Worm (Caenorhabditis elegans) whole organism, L1 larva: ENCODE measurements around the gene B0244.15.
A peak's percentile ranks its signal among the peaks of the same experiment; 100 is the strongest.

Experiments used
- C16A3.4 ChIP-seq: fragments of 150-350 bp; optimal IDR thresholded peaks from 2 replicates; lab custom pipeline; 2014; ENCODE audit warnings: missing biosample characterization, missing genetic modification characterization
- C34B4.2 ChIP-seq: sonication (generic microtip); optimal IDR thresholded peaks from 2 replicates; lab custom pipeline; 2017; ENCODE audit warnings: mild to moderate bottlenecking, missing genetic modification characterization, missing compliant biosample characterization
- F16B12.6 ChIP-seq: fragments of 150-350 bp; optimal IDR thresholded peaks from 2 replicates; lab custom pipeline; 2014; ENCODE audit warnings: missing biosample characterization, missing genetic modification characterization
- aha-1 ChIP-seq: fragments of 150-350 bp; optimal IDR thresholded peaks from 2 replicates; lab custom pipeline; 2014; ENCODE audit warnings: missing biosample characterization, missing genetic modification characterization
- alr-1 ChIP-seq: fragments of 200-800 bp; sonication (Bioruptor generic); optimal IDR thresholded peaks from 2 replicates; lab custom pipeline; 2018; ENCODE audit warnings: borderline replicate concordance, mild to moderate bottlenecking, missing genetic modification characterization, missing compliant biosample characterization
- aly-2 ChIP-seq: fragments of 150-350 bp; optimal IDR thresholded peaks from 2 replicates; lab custom pipeline; 2014; ENCODE audit warnings: missing biosample characterization, missing genetic modification characterization
- ama-1 ChIP-seq: fragments of 150-350 bp; optimal IDR thresholded peaks from 2 replicates; lab custom pipeline; 2014
- ceh-63 ChIP-seq: fragments of 200-800 bp; sonication (Bioruptor generic); optimal IDR thresholded peaks from 2 replicates; lab custom pipeline; 2018; ENCODE audit warnings: mild to moderate bottlenecking, missing genetic modification characterization, missing compliant biosample characterization
- ceh-8 ChIP-seq: fragments of 200-800 bp; sonication (Bioruptor generic); optimal IDR thresholded peaks from 2 replicates; lab custom pipeline; 2018; ENCODE audit warnings: mild to moderate bottlenecking, missing genetic modification characterization, moderate library complexity, missing compliant biosample characterization
- ceh-82 ChIP-seq, 3 experiments: fragments of 150-350 bp in 1 of 3; sonication (generic microtip) in 2 of 3; optimal IDR thresholded peaks; 2 replicates each; lab custom pipeline; 2014 to 2017; ENCODE audit warnings: missing biosample characterization in 3 of 3, missing genetic modification characterization in 3 of 3
- ceh-90 ChIP-seq: sonication (generic microtip); optimal IDR thresholded peaks from 2 replicates; lab custom pipeline; 2016; ENCODE audit warnings: missing genetic modification characterization, missing compliant biosample characterization
- ces-1 ChIP-seq: fragments of 150-350 bp; optimal IDR thresholded peaks from 2 replicates; lab custom pipeline; 2014; ENCODE audit warnings: missing biosample characterization, missing genetic modification reagents, missing genetic modification characterization
- dsc-1 ChIP-seq: sonication (generic microtip); optimal IDR thresholded peaks from 2 replicates; lab custom pipeline; 2016; ENCODE audit warnings: mild to moderate bottlenecking, missing genetic modification characterization, missing compliant biosample characterization
- efl-1 ChIP-seq, 4 experiments: fragments of 150-350 bp; optimal IDR thresholded peaks in 3 of 4; peaks in 1 of 4; 1 replicate in 1 of 4; 2 replicates in 3 of 4; lab custom pipeline; 2014; ENCODE audit warnings: missing biosample characterization in 2 of 4, missing genetic modification characterization in 2 of 4, missing genetic modification reagents in 2 of 4
- efl-3 ChIP-seq: fragments of 200-800 bp; sonication (Bioruptor generic); optimal IDR thresholded peaks from 2 replicates; lab custom pipeline; 2018; ENCODE audit warnings: mild to moderate bottlenecking, missing genetic modification characterization, missing compliant biosample characterization
- egl-13 ChIP-seq: sonication (generic microtip); optimal IDR thresholded peaks from 2 replicates; lab custom pipeline; 2016; ENCODE audit warnings: missing genotype, missing genetic modification reagents, missing genetic modification characterization, missing compliant biosample characterization
- fkh-8 ChIP-seq: sonication (generic microtip); optimal IDR thresholded peaks from 2 replicates; lab custom pipeline; 2016; ENCODE audit warnings: mild to moderate bottlenecking, missing genetic modification characterization, missing compliant biosample characterization
- fos-1 ChIP-seq: fragments of 150-350 bp; optimal IDR thresholded peaks from 2 replicates; lab custom pipeline; 2014; ENCODE audit warnings: missing biosample characterization, missing genetic modification characterization
- grh-1 ChIP-seq: fragments of 200-800 bp; sonication (Bioruptor generic); IDR thresholded peaks from 2 replicates; pipeline ENCODE4 v1.3.6; 2022; ENCODE audit warnings: missing genetic modification reagents, missing genetic modification characterization, missing compliant biosample characterization
- irx-1 ChIP-seq: sonication (generic microtip); optimal IDR thresholded peaks from 2 replicates; lab custom pipeline; 2016; ENCODE audit warnings: missing genetic modification characterization, missing compliant biosample characterization
- isw-1 ChIP-seq: fragments of 200-800 bp; sonication (Bioruptor generic); IDR thresholded peaks from 2 replicates; pipeline ENCODE4 v1.3.6; 2022; ENCODE audit warnings: missing genetic modification characterization, missing compliant biosample characterization
- jun-1 ChIP-seq: fragments of 150-350 bp; optimal IDR thresholded peaks from 2 replicates; lab custom pipeline; 2014; ENCODE audit warnings: missing biosample characterization, missing genetic modification reagents, missing genetic modification characterization
- lin-39 ChIP-seq: fragments of 150-350 bp; optimal IDR thresholded peaks from 2 replicates; lab custom pipeline; 2014; ENCODE audit warnings: missing biosample characterization, missing genetic modification reagents, missing genetic modification characterization
- lsy-2 ChIP-seq, 2 experiments: fragments of 150-350 bp; optimal IDR thresholded peaks; 2 replicates each; lab custom pipeline; 2014; ENCODE audit warnings: missing biosample characterization in 2 of 2, missing genetic modification characterization in 2 of 2
- nhr-12 ChIP-seq: sonication (generic microtip); optimal IDR thresholded peaks from 2 replicates; lab custom pipeline; 2017; ENCODE audit warnings: missing biosample characterization, missing genetic modification characterization
- nhr-19 ChIP-seq: fragments of 200-800 bp; sonication (Bioruptor generic); conservative IDR thresholded peaks from 2 replicates; pipeline ENCODE4 v1.3.6; 2022; ENCODE audit warnings: missing genetic modification characterization, missing compliant biosample characterization
- nhr-20 ChIP-seq: sonication (generic microtip); optimal IDR thresholded peaks from 2 replicates; lab custom pipeline; 2016; ENCODE audit warnings: mild to moderate bottlenecking, missing genetic modification characterization, missing compliant biosample characterization
- nhr-237 ChIP-seq: fragments of 150-350 bp; optimal IDR thresholded peaks from 2 replicates; lab custom pipeline; 2014; ENCODE audit warnings: missing biosample characterization, missing genetic modification characterization
- nhr-28 ChIP-seq: fragments of 150-350 bp; optimal IDR thresholded peaks from 2 replicates; lab custom pipeline; 2014; ENCODE audit warnings: missing biosample characterization, missing genetic modification characterization
- nhr-76 ChIP-seq: sonication (generic microtip); optimal IDR thresholded peaks from 2 replicates; lab custom pipeline; 2017; ENCODE audit warnings: missing biosample characterization, missing genetic modification characterization
- nhr-77 ChIP-seq: fragments of 150-350 bp; optimal IDR thresholded peaks from 2 replicates; lab custom pipeline; 2014; ENCODE audit warnings: missing biosample characterization, missing genetic modification characterization
- nhr-84 ChIP-seq: sonication (generic microtip); optimal IDR thresholded peaks from 2 replicates; lab custom pipeline; 2017; ENCODE audit warnings: missing biosample characterization, missing genetic modification characterization
- nhr-85 ChIP-seq: sonication (generic microtip); peaks from one replicate; lab custom pipeline; 2016; ENCODE audit warnings: missing genetic modification characterization, inconsistent platforms, missing compliant biosample characterization
- nhr-90 ChIP-seq: sonication (generic microtip); optimal IDR thresholded peaks from 2 replicates; lab custom pipeline; 2016; ENCODE audit warnings: mild to moderate bottlenecking, missing genetic modification characterization, missing compliant biosample characterization; ENCODE audit not compliant: poor library complexity
- pag-3 ChIP-seq: sonication (generic microtip); optimal IDR thresholded peaks from 2 replicates; lab custom pipeline; 2017; ENCODE audit warnings: missing genetic modification characterization, mild to moderate bottlenecking, missing compliant biosample characterization, antibody characterized with exemption, borderline replicate concordance; ENCODE audit not compliant: insufficient read depth
- pqm-1 ChIP-seq: sonication (generic microtip); optimal IDR thresholded peaks from 3 replicates; lab custom pipeline; 2017; ENCODE audit warnings: missing biosample characterization, missing genetic modification characterization
- snpc-4 ChIP-seq: fragments of 150-350 bp; optimal IDR thresholded peaks from 2 replicates; lab custom pipeline; 2014; ENCODE audit warnings: missing biosample characterization, missing genetic modification characterization
- snu-23 ChIP-seq: sonication (generic microtip); optimal IDR thresholded peaks from 2 replicates; lab custom pipeline; 2016; ENCODE audit warnings: missing genetic modification characterization, missing compliant biosample characterization
- sox-4 ChIP-seq: sonication (generic microtip); optimal IDR thresholded peaks from 2 replicates; lab custom pipeline; 2016; ENCODE audit warnings: missing genetic modification characterization, missing compliant biosample characterization
- sptf-1 ChIP-seq: fragments of 150-350 bp; optimal IDR thresholded peaks from 2 replicates; lab custom pipeline; 2014; ENCODE audit warnings: missing biosample characterization, missing genetic modification characterization
- sup-37 ChIP-seq: fragments of 200-800 bp; sonication (Bioruptor generic); optimal IDR thresholded peaks from 2 replicates; lab custom pipeline; 2018; ENCODE audit warnings: mild to moderate bottlenecking, missing genetic modification characterization, missing compliant biosample characterization
- swsn-7 ChIP-seq: sonication (generic microtip); optimal IDR thresholded peaks from 2 replicates; lab custom pipeline; 2016; ENCODE audit warnings: missing genetic modification characterization, missing compliant biosample characterization
- unc-130 ChIP-seq: fragments of 150-350 bp; optimal IDR thresholded peaks from 2 replicates; lab custom pipeline; 2017; ENCODE audit warnings: missing biosample characterization, missing genetic modification characterization, inconsistent platforms
- unc-30 ChIP-seq: sonication (generic microtip); optimal IDR thresholded peaks from 2 replicates; lab custom pipeline; 2017; ENCODE audit warnings: missing biosample characterization, missing genetic modification characterization
- unc-98 ChIP-seq: fragments of 200-800 bp; sonication (Bioruptor generic); IDR thresholded peaks from 2 replicates; pipeline ENCODE4 v1.3.6; 2022; ENCODE audit warnings: missing genetic modification characterization, missing compliant biosample characterization
- xbp-1 ChIP-seq: sonication (generic microtip); optimal IDR thresholded peaks from 2 replicates; lab custom pipeline; 2016; ENCODE audit warnings: missing genetic modification characterization, missing compliant biosample characterization
- ztf-4 ChIP-seq: fragments of 150-350 bp; optimal IDR thresholded peaks from 2 replicates; lab custom pipeline; 2014; ENCODE audit warnings: missing biosample characterization, missing genetic modification characterization

B0244.15 gene

DNA sequence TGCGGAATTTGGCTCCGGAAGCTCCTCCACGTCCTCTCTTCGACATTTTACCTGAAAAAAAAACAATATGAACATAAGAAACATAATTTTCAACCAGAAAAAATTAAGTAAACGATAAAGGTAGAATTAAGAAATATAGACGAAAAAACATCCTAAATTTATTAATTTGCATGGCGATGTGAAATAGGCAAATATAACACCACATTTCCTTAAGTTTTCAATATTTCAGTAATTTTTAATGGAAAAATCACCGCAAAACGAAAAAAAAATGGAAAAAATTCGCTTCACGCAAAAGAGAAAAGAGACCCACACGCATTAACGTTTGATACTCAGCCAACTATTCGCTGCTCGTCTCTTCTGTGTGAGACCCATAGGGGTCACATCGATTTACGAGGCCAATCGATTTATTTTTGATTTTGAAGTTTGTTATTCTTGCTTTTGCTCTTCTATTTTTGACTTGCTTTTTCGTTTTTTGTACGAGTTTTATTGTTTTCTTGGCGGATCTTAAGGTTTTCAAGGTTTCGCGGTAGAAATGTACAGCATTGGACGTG, 37.0 kb upstream of the B0244.15 start, which contains the start of gene rpl-23 (continued):
- TF ChIP-seq efl-3 (GFP tag; lab: Kevin White, UChicago), result no peak
- peak; percentile 97 for TF ChIP-seq snu-23 (GFP tag; lab: Kevin White, UChicago)
- peak; percentile 91 for TF ChIP-seq nhr-20
- peak; percentile 92 for TF ChIP-seq fos-1 (tag; lab: Kevin White, UChicago)
- peak; percentile 91 for TF ChIP-seq isw-1 (GFP tag; lab: Robert Waterston, UW)
- peak; percentile 47 for TF ChIP-seq nhr-84
- TF ChIP-seq aly-2 (tag; lab: Kevin White, UChicago), result peak; percentile 72
- TF ChIP-seq F16B12.6, result peak; percentile 62
- no peak for TF ChIP-seq nhr-76 (tag; lab: Kevin White, UChicago)
- TF ChIP-seq unc-30, result no peak
- TF ChIP-seq nhr-19 (GFP tag; lab: Robert Waterston, UW), result peak; percentile 91
- no peak for TF ChIP-seq sup-37 (GFP tag; lab: Kevin White, UChicago)
- TF ChIP-seq dsc-1 (tag; lab: Kevin White, UChicago), result peak; percentile 73
- peak; percentile 90 for TF ChIP-seq nhr-77 (tag; lab: Kevin White, UChicago)
- peak; percentile 91 to 97 (median 96) for TF ChIP-seq ceh-82 (tag; optimal IDR thresholded peaks at IDR 0.05; lab: Kevin White, UChicago)
- no peak for TF ChIP-seq ceh-90 (tag; lab: Kevin White, UChicago)
- TF ChIP-seq alr-1 (tag; lab: Kevin White, UChicago), result no peak
- peak; percentile 92 for TF ChIP-seq xbp-1 (tag; lab: Kevin White, UChicago)
- TF ChIP-seq egl-13 (tag; lab: Kevin White, UChicago), result peak; percentile 56
- TF ChIP-seq ceh-8, result peak; percentile 15
- TF ChIP-seq ceh-63 (GFP tag; lab: Kevin White, UChicago), result no peak
- TF ChIP-seq pag-3 (tag; lab: Kevin White, UChicago), result no peak
- no peak for TF ChIP-seq sptf-1 (tag; lab: Kevin White, UChicago)
- no peak for TF ChIP-seq ces-1 (GFP tag; lab: Kevin White, UChicago)
- TF ChIP-seq nhr-237, result peak; percentile 82
- TF ChIP-seq lin-39, result peak; percentile 78
- peak; percentile 85 for TF ChIP-seq ama-1
- TF ChIP-seq grh-1 (GFP tag; lab: Robert Waterston, UW), result peak; percentile 70
- TF ChIP-seq swsn-7 (tag; lab: Kevin White, UChicago), result peak; percentile 88
- TF ChIP-seq pqm-1 (tag; lab: Kevin White, UChicago), result no peak
- TF ChIP-seq irx-1, result peak; percentile 74
- TF ChIP-seq C16A3.4 (tag; lab: Kevin White, UChicago), result peak; percentile 98
- peak; percentile 91 for TF ChIP-seq fkh-8 (tag; lab: Kevin White, UChicago)
- peak; percentile 95 for TF ChIP-seq nhr-85
- TF ChIP-seq efl-1 (optimal IDR thresholded peaks at IDR 0.05; lab: Kevin White, UChicago), result peak; percentile 92 to 95
- TF ChIP-seq efl-1 (GFP tag; optimal IDR thresholded peaks at IDR 0.05 in 1 of 2; lab: Kevin White, UChicago), result peak; percentile 84 to 98
- TF ChIP-seq nhr-28 (tag; lab: Kevin White, UChicago), result no peak
- no peak for TF ChIP-seq sox-4 (tag; lab: Kevin White, UChicago)
- peak; percentile 90 for TF ChIP-seq jun-1
- peak; percentile 61 for TF ChIP-seq snpc-4 (tag; lab: Kevin White, UChicago)
- TF ChIP-seq nhr-12, result no peak
- TF ChIP-seq unc-98 (GFP tag; lab: Robert Waterston, UW), result no peak
- peak; percentile 79 for TF ChIP-seq ztf-4 (tag; lab: Kevin White, UChicago)
- TF ChIP-seq C34B4.2 (tag; lab: Kevin White, UChicago), result no peak
- TF ChIP-seq lsy-2 (tag; optimal IDR thresholded peaks at IDR 0.05; lab: Kevin White, UChicago), result peak; percentile 94 to 97
- TF ChIP-seq aha-1 (tag; lab: Kevin White, UChicago), result peak; percentile 30
- peak; percentile 82 for TF ChIP-seq nhr-90 (tag; lab: Kevin White, UChicago)
- peak; percentile 85 for TF ChIP-seq unc-130 (tag; lab: Kevin White, UChicago)
- TF ChIP-seq, all 84 proteins: peak for 61
